Worm (Caenorhabditis elegans) whole organism, L4 larva: ENCODE measurements around the gene cra-1.

Source experiments
- F10B5.3 ChIP-seq: sonication (generic microtip); optimal IDR thresholded peaks from 2 replicates; lab custom pipeline; 2016; ENCODE audit warnings: mild to moderate bottlenecking, missing genetic modification characterization, missing compliant biosample characterization
- F26F4.8 ChIP-seq: fragments of 200-800 bp; sonication (Bioruptor generic); conservative IDR thresholded peaks from 2 replicates; pipeline ENCODE4 v1.3.6; 2022; ENCODE audit warnings: missing genetic modification characterization, missing compliant biosample characterization
- Y48G9A.11 ChIP-seq: fragments of 200-800 bp; sonication (Bioruptor generic); IDR thresholded peaks from 2 replicates; pipeline ENCODE4 v1.3.6; 2022; ENCODE audit warnings: missing genetic modification reagents, missing genetic modification characterization, missing compliant biosample characterization
- Y75B8A.6 ChIP-seq: fragments of 200-800 bp; sonication (Bioruptor generic); IDR thresholded peaks from 2 replicates; pipeline ENCODE4 v1.3.6; 2022; ENCODE audit warnings: missing genetic modification reagents, missing genetic modification characterization, missing compliant biosample characterization
- ZK337.2 ChIP-seq: fragments of 200-800 bp; sonication (Bioruptor generic); IDR thresholded peaks from 2 replicates; pipeline ENCODE4 v1.3.6; 2022; ENCODE audit warnings: missing genetic modification reagents, missing genetic modification characterization, missing compliant biosample characterization
- aha-1 ChIP-seq: fragments of 150-350 bp; peaks from one replicate; lab custom pipeline; 2014; ENCODE audit warnings: missing biosample characterization, missing genetic modification characterization
- aly-2 ChIP-seq: sonication (generic microtip); optimal IDR thresholded peaks from 2 replicates; lab custom pipeline; 2018; ENCODE audit warnings: missing biosample characterization, missing genetic modification characterization
- ama-1 ChIP-seq: fragments of 150-350 bp; optimal IDR thresholded peaks from 2 replicates; lab custom pipeline; 2014; ENCODE audit warnings: inconsistent platforms, mixed read lengths
- ceh-28 ChIP-seq: fragments of 150-350 bp; optimal IDR thresholded peaks from 2 replicates; lab custom pipeline; 2014; ENCODE audit warnings: missing biosample characterization, missing genetic modification reagents, missing genetic modification characterization
- ceh-62 ChIP-seq: sonication (generic microtip); optimal IDR thresholded peaks from 2 replicates; lab custom pipeline; 2017; ENCODE audit warnings: missing biosample characterization, missing genetic modification characterization
- ceh-82 ChIP-seq: sonication (generic microtip); optimal IDR thresholded peaks from 2 replicates; lab custom pipeline; 2017; ENCODE audit warnings: missing biosample characterization, missing genetic modification characterization
- ces-1 ChIP-seq: fragments of 150-350 bp; sonication (generic microtip); optimal IDR thresholded peaks from 4 replicates; lab custom pipeline; 2014; ENCODE audit warnings: missing biosample characterization, missing genetic modification reagents, missing genetic modification characterization
- daf-16 ChIP-seq, 3 experiments: sonication (generic microtip); optimal IDR thresholded peaks; 2 replicates each; lab custom pipeline; 2016 to 2017; ENCODE audit warnings: missing genetic modification characterization in 3 of 3, missing genetic modification reagents in 3 of 3, mild to moderate bottlenecking in 2 of 3, missing compliant biosample characterization in 2 of 3, missing biosample characterization in 1 of 3, moderate library complexity in 1 of 3
- daf-19 ChIP-seq: fragments of 200-800 bp; sonication (Bioruptor generic); conservative IDR thresholded peaks from 2 replicates; pipeline ENCODE4 v1.3.6; 2022; ENCODE audit warnings: missing genetic modification characterization, missing compliant biosample characterization
- dmd-9 ChIP-seq: fragments of 200-800 bp; sonication (Bioruptor generic); IDR thresholded peaks from 2 replicates; pipeline ENCODE4 v1.3.6; 2022; ENCODE audit warnings: missing genetic modification reagents, missing genetic modification characterization, missing compliant biosample characterization
- dve-1 ChIP-seq: sonication (generic microtip); optimal IDR thresholded peaks from 2 replicates; lab custom pipeline; 2017; ENCODE audit warnings: antibody characterized with exemption, mild to moderate bottlenecking, missing genetic modification characterization, missing compliant biosample characterization; ENCODE audit not compliant: insufficient read depth
- fkh-10 ChIP-seq: fragments of 150-350 bp; optimal IDR thresholded peaks from 2 replicates; lab custom pipeline; 2014; ENCODE audit warnings: missing biosample characterization, missing genetic modification reagents, missing genetic modification characterization
- hlh-11 ChIP-seq: fragments of 200-800 bp; sonication (Bioruptor generic); optimal IDR thresholded peaks from 2 replicates; lab custom pipeline; 2018; ENCODE audit warnings: mild to moderate bottlenecking, missing genetic modification characterization, missing compliant biosample characterization
- hlh-30 ChIP-seq: sonication (generic microtip); optimal IDR thresholded peaks from 2 replicates; lab custom pipeline; 2017; ENCODE audit warnings: antibody characterized with exemption, mild to moderate bottlenecking, missing genetic modification characterization, missing compliant biosample characterization; ENCODE audit not compliant: insufficient read depth
- hmg-1.1 ChIP-seq: fragments of 200-800 bp; sonication (Bioruptor generic); IDR thresholded peaks from 2 replicates; pipeline ENCODE4 v1.3.6; 2022; ENCODE audit warnings: missing genetic modification reagents, missing genetic modification characterization, missing compliant biosample characterization
- jun-1 ChIP-seq: fragments of 150-350 bp; optimal IDR thresholded peaks from 2 replicates; lab custom pipeline; 2014; ENCODE audit warnings: missing biosample characterization, missing genetic modification reagents, missing genetic modification characterization
- lim-7 ChIP-seq: fragments of 200-800 bp; sonication (Bioruptor generic); IDR thresholded peaks from 2 replicates; pipeline ENCODE4 v1.3.6; 2022; ENCODE audit warnings: missing genetic modification characterization, missing compliant biosample characterization
- lin-13 ChIP-seq: fragments of 150-350 bp; optimal IDR thresholded peaks from 2 replicates; lab custom pipeline; 2014; ENCODE audit warnings: missing biosample characterization, missing genetic modification reagents, missing genetic modification characterization
- lin-15B ChIP-seq: fragments of 150-350 bp; sonication (generic microtip); optimal IDR thresholded peaks from 3 replicates; lab custom pipeline; 2014; ENCODE audit warnings: missing biosample characterization, missing genetic modification characterization
- lin-29 ChIP-seq: fragments of 200-800 bp; sonication (Bioruptor generic); IDR thresholded peaks from 2 replicates; pipeline ENCODE4 v1.3.6; 2022; ENCODE audit warnings: missing genetic modification reagents, missing genetic modification characterization, missing compliant biosample characterization
- lsy-2 ChIP-seq, 2 experiments: fragments of 150-350 bp in 1 of 2; sonication (generic microtip) in 1 of 2; optimal IDR thresholded peaks; 2 replicates each; lab custom pipeline; 2014 to 2017; ENCODE audit warnings: missing biosample characterization in 2 of 2, missing genetic modification characterization in 2 of 2
- mdl-1 ChIP-seq, 2 experiments: fragments of 150-350 bp in 1 of 2; sonication (generic microtip) in 1 of 2; optimal IDR thresholded peaks; 2 replicates each; lab custom pipeline; 2014 to 2017; ENCODE audit warnings: missing biosample characterization in 2 of 2, missing genetic modification characterization in 2 of 2
- mes-2 ChIP-seq: sonication (generic microtip); optimal IDR thresholded peaks from 2 replicates; lab custom pipeline; 2016; ENCODE audit warnings: missing genotype, mild to moderate bottlenecking, missing genetic modification characterization, missing compliant biosample characterization; ENCODE audit not compliant: poor library complexity, severe bottlenecking
- mxl-2 ChIP-seq: fragments of 200-800 bp; sonication (Bioruptor generic); conservative IDR thresholded peaks from 2 replicates; pipeline ENCODE4 v1.3.6; 2022; ENCODE audit warnings: missing genetic modification reagents, missing genetic modification characterization, missing compliant biosample characterization
- nhr-10 ChIP-seq: fragments of 150-350 bp; optimal IDR thresholded peaks from 2 replicates; lab custom pipeline; 2014; ENCODE audit warnings: missing biosample characterization, missing genetic modification characterization
- nhr-102 ChIP-seq: sonication (generic microtip); optimal IDR thresholded peaks from 2 replicates; lab custom pipeline; 2016; ENCODE audit warnings: mild to moderate bottlenecking, missing genetic modification characterization, moderate library complexity, missing compliant biosample characterization
- nhr-11 ChIP-seq: fragments of 150-350 bp; optimal IDR thresholded peaks from 2 replicates; lab custom pipeline; 2014; ENCODE audit warnings: missing biosample characterization, missing genetic modification characterization
- nhr-237 ChIP-seq: sonication (generic microtip); optimal IDR thresholded peaks from 2 replicates; lab custom pipeline; 2017; ENCODE audit warnings: missing biosample characterization, missing genetic modification characterization
- nhr-28 ChIP-seq: fragments of 150-350 bp; optimal IDR thresholded peaks from 2 replicates; lab custom pipeline; 2014; ENCODE audit warnings: missing biosample characterization, missing genetic modification characterization
- nhr-42 ChIP-seq: fragments of 200-800 bp; sonication (Bioruptor generic); IDR thresholded peaks from 2 replicates; pipeline ENCODE4 v1.3.6; 2022; ENCODE audit warnings: missing genetic modification characterization, missing compliant biosample characterization
- nhr-76 ChIP-seq: fragments of 150-350 bp; optimal IDR thresholded peaks from 2 replicates; lab custom pipeline; 2014; ENCODE audit warnings: missing biosample characterization, missing genetic modification characterization
- nhr-77 ChIP-seq: fragments of 150-350 bp; optimal IDR thresholded peaks from 2 replicates; lab custom pipeline; 2014; ENCODE audit warnings: missing biosample characterization, missing genetic modification characterization
- php-3 ChIP-seq: fragments of 200-800 bp; sonication (Bioruptor generic); IDR thresholded peaks from 2 replicates; pipeline ENCODE4 v1.3.6; 2022; ENCODE audit warnings: missing genetic modification reagents, missing genetic modification characterization, missing compliant biosample characterization
- rbr-2 ChIP-seq: sonication (generic microtip); optimal IDR thresholded peaks from 2 replicates; lab custom pipeline; 2016; ENCODE audit warnings: missing genotype, missing genetic modification characterization, missing compliant biosample characterization
- set-16 ChIP-seq: fragments of 200-800 bp; sonication (Bioruptor generic); IDR thresholded peaks from 2 replicates; pipeline ENCODE4 v1.3.6; 2022; ENCODE audit warnings: missing genetic modification reagents, missing genetic modification characterization, missing compliant biosample characterization
- snpc-1.2 ChIP-seq: fragments of 200-800 bp; sonication (Bioruptor generic); IDR thresholded peaks from 2 replicates; pipeline ENCODE4 v1.3.6; 2022; ENCODE audit warnings: missing genetic modification reagents, missing genetic modification characterization, missing compliant biosample characterization
- spr-1 ChIP-seq: sonication (generic microtip); optimal IDR thresholded peaks from 2 replicates; lab custom pipeline; 2016; ENCODE audit warnings: mild to moderate bottlenecking, missing genetic modification characterization, missing compliant biosample characterization
- spr-3 ChIP-seq: fragments of 200-800 bp; sonication (Bioruptor generic); optimal IDR thresholded peaks from 2 replicates; lab custom pipeline; 2018; ENCODE audit warnings: mild to moderate bottlenecking, missing genetic modification characterization, missing compliant biosample characterization
- tra-1 ChIP-seq: fragments of 200-800 bp; sonication (Bioruptor generic); IDR thresholded peaks from 2 replicates; pipeline ENCODE4 v1.3.6; 2022; ENCODE audit warnings: missing genetic modification reagents, missing genetic modification characterization, missing compliant biosample characterization
- unc-130 ChIP-seq: sonication (generic microtip); optimal IDR thresholded peaks from 2 replicates; lab custom pipeline; 2016; ENCODE audit warnings: missing genetic modification reagents, missing genetic modification characterization, missing compliant biosample characterization
- unc-62 ChIP-seq, 3 experiments: fragments of 150-350 bp in 1 of 3; sonication (generic microtip); optimal IDR thresholded peaks in 2 of 3; peaks in 1 of 3; 1 replicate in 1 of 3; 2 replicates in 2 of 3; lab custom pipeline; 2014 to 2017; ENCODE audit warnings: missing biosample characterization in 3 of 3, missing genetic modification characterization in 3 of 3, missing genetic modification reagents in 3 of 3, missing genotype in 1 of 3
- zag-1 ChIP-seq: fragments of 150-350 bp; optimal IDR thresholded peaks from 2 replicates; lab custom pipeline; 2014; ENCODE audit warnings: missing biosample characterization, missing genetic modification characterization
- zfp-2 ChIP-seq: sonication (generic microtip); optimal IDR thresholded peaks from 2 replicates; lab custom pipeline; 2016; ENCODE audit warnings: mild to moderate bottlenecking, missing genetic modification characterization, missing compliant biosample characterization
- zfp-3 ChIP-seq: fragments of 200-800 bp; sonication (Bioruptor generic); conservative IDR thresholded peaks from 2 replicates; pipeline ENCODE4 v1.3.6; 2022; ENCODE audit warnings: missing genetic modification reagents, missing genetic modification characterization, missing compliant biosample characterization
- zip-11 ChIP-seq: fragments of 200-800 bp; sonication (Bioruptor generic); IDR thresholded peaks from 2 replicates; pipeline ENCODE4 v1.3.6; 2022; ENCODE audit warnings: missing genetic modification characterization, missing compliant biosample characterization
- ztf-11 ChIP-seq: fragments of 150-350 bp; optimal IDR thresholded peaks from 2 replicates; lab custom pipeline; 2014; ENCODE audit warnings: missing biosample characterization, missing genetic modification characterization

cra-1 gene

ce11 chrIII:6872534-6873150 is 3.4 kb upstream of the cra-1 start, which contains the start of gene K04C2.3:
Gene K04C2.3, plus strand, starts transcription at chrIII:6873089.
- TF ChIP-seq nhr-76 (no peak), fkh-10 (no peak), tra-1 (GFP tag; lab: Robert Waterston, UW) (no peak), zfp-2 (no peak), daf-19 (GFP tag; lab: Robert Waterston, UW) (no peak), aha-1 (tag; lab: Kevin White, UChicago) (no peak), lin-15B (tag; lab: Kevin White, UChicago) (no peak), zfp-3 (GFP tag; lab: Robert Waterston, UW) (no peak), unc-62 (GFP tag; optimal IDR thresholded peaks at IDR 0.05 in 1 of 2; lab: Kevin White, UChicago) (peak in 1 of 2 experiments; percentile 95), unc-62 (tag; optimal IDR thresholded peaks at IDR 0.05; lab: Kevin White, UChicago) (no peak), nhr-28 (peak; percentile 1), Y75B8A.6 (GFP tag; lab: Robert Waterston, UW) (no peak), nhr-102 (tag; lab: Kevin White, UChicago) (peak; percentile 27), lim-7 (GFP tag; lab: Robert Waterston, UW) (no peak), unc-130 (GFP tag; lab: Kevin White, UChicago) (no peak), nhr-77 (tag; lab: Kevin White, UChicago) (no peak), lin-13 (GFP tag; lab: Kevin White, UChicago) (no peak), ZK337.2 (GFP tag; lab: Robert Waterston, UW) (no peak), ceh-62 (tag; lab: Kevin White, UChicago) (no peak), ceh-28 (no peak), F26F4.8 (no peak), lsy-2 (tag; optimal IDR thresholded peaks at IDR 0.05; lab: Kevin White, UChicago) (no peak), daf-16 (GFP tag; optimal IDR thresholded peaks at IDR 0.05; lab: Kevin White, UChicago) (no peak), daf-16 (tag; optimal IDR thresholded peaks at IDR 0.05; lab: Kevin White, UChicago) (peak; percentile 86), ceh-82 (tag; lab: Kevin White, UChicago) (no peak), ama-1 (no peak), nhr-10 (tag; lab: Kevin White, UChicago) (peak; percentile 23), hmg-1.1 (GFP tag; lab: Robert Waterston, UW) (no peak), nhr-42 (GFP tag; lab: Robert Waterston, UW) (no peak), nhr-237 (tag; lab: Kevin White, UChicago) (no peak), F10B5.3 (no peak), jun-1 (no peak), php-3 (GFP tag; lab: Robert Waterston, UW) (no peak), spr-1 (tag; lab: Kevin White, UChicago) (no peak), snpc-1.2 (GFP tag; lab: Robert Waterston, UW) (no peak), mes-2 (tag; lab: Kevin White, UChicago) (no peak), spr-3 (GFP tag; lab: Kevin White, UChicago) (no peak), Y48G9A.11 (GFP tag; lab: Robert Waterston, UW) (no peak), zip-11 (GFP tag; lab: Robert Waterston, UW) (no peak), mdl-1 (tag; optimal IDR thresholded peaks at IDR 0.05; lab: Kevin White, UChicago) (peak in 1 of 2 experiments; percentile 53), dmd-9 (GFP tag; lab: Robert Waterston, UW) (no peak), ces-1 (GFP tag; lab: Kevin White, UChicago) (no peak), rbr-2 (tag; lab: Kevin White, UChicago) (no peak), hlh-11 (peak; percentile 70), ztf-11 (no peak), nhr-11 (tag; lab: Kevin White, UChicago) (no peak), set-16 (GFP tag; lab: Robert Waterston, UW) (no peak), lin-29 (GFP tag; lab: Robert Waterston, UW) (no peak), aly-2 (tag; lab: Kevin White, UChicago) (no peak), hlh-30 (tag; lab: Kevin White, UChicago) (no peak), mxl-2 (GFP tag; lab: Robert Waterston, UW) (no peak), dve-1 (tag; lab: Kevin White, UChicago) (peak; percentile 88), zag-1 (tag; lab: Kevin White, UChicago) (no peak)
